Worm (Caenorhabditis elegans): ENCODE data around the gene dhs-19.

ce11 chrV:11520215-11520614 is 29.9 kb upstream of the dhs-19 start, which contains the start of the genes C55A6.11 and C55A6.7:
- TF ChIP-seq sea-2 (GFP tag; optimal IDR thresholded peaks at IDR 0.05) (no peak), egl-5 (tag; optimal IDR thresholded peaks at IDR 0.05) (no peak), nhr-76 (tag; optimal IDR thresholded peaks at IDR 0.05) (no peak), unc-39 (tag; optimal IDR thresholded peaks at IDR 0.05) (no peak), ceh-16 (tag; optimal IDR thresholded peaks at IDR 0.05) (no peak)
